Fruit fly (Drosophila melanogaster) whole organism, embryonic: ENCODE data around the gene Ccn.

Source experiments
- ATbp ChIP-seq: fragments of 200-800 bp; sonication (Bioruptor generic); optimal IDR thresholded peaks from 2 replicates; lab custom pipeline; 2017; ENCODE audit warnings: missing biosample characterization, mild to moderate bottlenecking, missing genetic modification characterization, missing genetic modification reagents
- Atf-2 ChIP-seq: fragments of 200-800 bp; sonication (Bioruptor generic); optimal IDR thresholded peaks from 2 replicates; lab custom pipeline; 2016; ENCODE audit warnings: missing biosample characterization, missing genetic modification characterization
- Atf6 ChIP-seq: fragments of 200-800 bp; sonication (Bioruptor generic); IDR thresholded peaks from 2 replicates; pipeline ENCODE4 v1.3.6; 2022; ENCODE audit warnings: missing biosample characterization, missing genetic modification characterization
- CG10321 ChIP-seq: fragments of 200-800 bp; sonication (Bioruptor generic); IDR thresholded peaks from 2 replicates; pipeline ENCODE4 v1.3.6; 2022; ENCODE audit warnings: missing biosample characterization, missing genetic modification characterization
- CG10979 ChIP-seq: fragments of 200-800 bp; sonication (Bioruptor generic); optimal IDR thresholded peaks from 2 replicates; lab custom pipeline; 2018; ENCODE audit warnings: missing biosample characterization, mild to moderate bottlenecking, missing genetic modification characterization, moderate library complexity
- CG11093 ChIP-seq: fragments of 200-800 bp; sonication (Bioruptor generic); IDR thresholded peaks from 3 replicates; pipeline ENCODE4 v1.3.6; 2022; ENCODE audit warnings: missing biosample characterization, missing genetic modification characterization
- CG12155 ChIP-seq: fragments of 200-800 bp; sonication (Bioruptor generic); optimal IDR thresholded peaks from 3 replicates; lab custom pipeline; 2016; ENCODE audit warnings: missing biosample characterization, missing genetic modification characterization
- CG12942 ChIP-seq: fragments of 200-800 bp; sonication (Bioruptor generic); optimal IDR thresholded peaks from 3 replicates; lab custom pipeline; 2016; ENCODE audit warnings: missing biosample characterization, missing genetic modification characterization
- CG13296 ChIP-seq: fragments of 200-800 bp; sonication (Bioruptor generic); optimal IDR thresholded peaks from 3 replicates; lab custom pipeline; 2018; ENCODE audit warnings: missing biosample characterization, mild to moderate bottlenecking, missing genetic modification characterization
- CG15514 ChIP-seq: fragments of 200-800 bp; sonication (Bioruptor generic); optimal IDR thresholded peaks from 3 replicates; lab custom pipeline; 2017; ENCODE audit warnings: missing biosample characterization, missing genetic modification characterization, mild to moderate bottlenecking, moderate library complexity, missing genetic modification reagents
- CG18011 ChIP-seq: fragments of 200-800 bp; sonication (Bioruptor generic); optimal IDR thresholded peaks from 2 replicates; lab custom pipeline; 2017; ENCODE audit warnings: missing biosample characterization, missing genetic modification characterization, mild to moderate bottlenecking, moderate library complexity, missing genotype
- CG2712 ChIP-seq: fragments of 200-800 bp; optimal IDR thresholded peaks from 3 replicates; lab custom pipeline; 2019; ENCODE audit warnings: missing biosample characterization, mild to moderate bottlenecking, missing genetic modification characterization, moderate library complexity
- CG4854 ChIP-seq: fragments of 200-800 bp; sonication (Bioruptor generic); optimal IDR thresholded peaks from 2 replicates; lab custom pipeline; 2016; ENCODE audit warnings: missing biosample characterization, missing genetic modification characterization, inconsistent platforms
- CG6254 ChIP-seq: fragments of 200-800 bp; sonication (Bioruptor generic); optimal IDR thresholded peaks from 3 replicates; lab custom pipeline; 2017; ENCODE audit warnings: mild to moderate bottlenecking, missing biosample characterization, missing genetic modification reagents, missing genetic modification characterization
- CG7357 ChIP-seq: fragments of 200-800 bp; sonication (Bioruptor generic); IDR thresholded peaks from 3 replicates; pipeline ENCODE4 v1.3.6; 2022; ENCODE audit warnings: missing biosample characterization, missing genetic modification characterization
- CTCF ChIP-seq: fragments of 200-800 bp; sonication (Bioruptor generic); optimal IDR thresholded peaks from 2 replicates; lab custom pipeline; 2017; ENCODE audit warnings: missing biosample characterization, mild to moderate bottlenecking, missing genetic modification characterization, moderate library complexity
- CrebB ChIP-seq: fragments of 200-800 bp; sonication (Bioruptor generic); optimal IDR thresholded peaks from 3 replicates; lab custom pipeline; 2018; ENCODE audit warnings: missing biosample characterization, mild to moderate bottlenecking, missing genetic modification characterization
- Deaf1 ChIP-seq: fragments of 200-800 bp; optimal IDR thresholded peaks from 3 replicates; lab custom pipeline; 2019; ENCODE audit warnings: missing biosample characterization, mild to moderate bottlenecking, missing genetic modification characterization, moderate library complexity
- H15 ChIP-seq: fragments of 200-800 bp; sonication (Bioruptor generic); IDR thresholded peaks from 3 replicates; pipeline ENCODE4 v1.3.6; 2022; ENCODE audit warnings: missing biosample characterization, missing genetic modification characterization
- HLHmδ ChIP-seq: fragments of 200-800 bp; sonication (Bioruptor generic); optimal IDR thresholded peaks from 2 replicates; lab custom pipeline; 2018; ENCODE audit warnings: missing biosample characterization, mild to moderate bottlenecking, missing genetic modification characterization, moderate library complexity
- Hr78 ChIP-seq, 2 experiments: fragments of 200-800 bp in 1 of 2; fragments of >200 bp in 1 of 2; sonication (Bioruptor generic) in 1 of 2; optimal IDR thresholded peaks; 2 replicates each; lab custom pipeline; 2017 to 2019; ENCODE audit warnings: missing biosample characterization in 2 of 2, missing genetic modification characterization in 2 of 2, mild to moderate bottlenecking in 1 of 2, moderate library complexity in 1 of 2
- MESR4 ChIP-seq: fragments of 200-800 bp; sonication (Bioruptor generic); optimal IDR thresholded peaks from 2 replicates; lab custom pipeline; 2018; ENCODE audit warnings: missing biosample characterization, mild to moderate bottlenecking, missing genetic modification characterization, moderate library complexity
- Mad ChIP-seq: fragments of 200-800 bp; sonication (Bioruptor generic); optimal IDR thresholded peaks from 2 replicates; lab custom pipeline; 2016; ENCODE audit warnings: missing biosample characterization, missing genetic modification characterization
- Myb ChIP-seq: fragments of 200-800 bp; sonication (Bioruptor generic); optimal IDR thresholded peaks from 2 replicates; lab custom pipeline; 2016; ENCODE audit warnings: missing biosample characterization, missing genetic modification characterization
- NC2α ChIP-seq: fragments of 200-800 bp; sonication (Bioruptor generic); optimal IDR thresholded peaks from 2 replicates; lab custom pipeline; 2016; ENCODE audit warnings: missing biosample characterization, missing genetic modification characterization
- NK7.1 ChIP-seq: fragments of 200-800 bp; sonication (Bioruptor generic); optimal IDR thresholded peaks from 3 replicates; lab custom pipeline; 2016; ENCODE audit warnings: missing biosample characterization, missing genetic modification characterization
- Sin3A ChIP-seq: fragments of >200 bp; optimal IDR thresholded peaks from 2 replicates; lab custom pipeline; 2018
- Ssrp ChIP-seq: fragments of 200-800 bp; sonication (Bioruptor generic); optimal IDR thresholded peaks from 2 replicates; lab custom pipeline; 2018; ENCODE audit warnings: missing biosample characterization, mild to moderate bottlenecking, missing genetic modification characterization, moderate library complexity
- Taf1 ChIP-seq: fragments of 200-800 bp; sonication (Bioruptor generic); IDR thresholded peaks from 2 replicates; pipeline ENCODE4 v1.3.6; 2022; ENCODE audit warnings: missing biosample characterization, missing genetic modification characterization
- Usf ChIP-seq: fragments of 200-800 bp; sonication (Bioruptor generic); optimal IDR thresholded peaks from 2 replicates; lab custom pipeline; 2017; ENCODE audit warnings: missing genotype, missing biosample characterization, missing genetic modification characterization
- Vsx1 ChIP-seq: fragments of 200-800 bp; sonication (Bioruptor generic); optimal IDR thresholded peaks from 2 replicates; lab custom pipeline; 2017; ENCODE audit warnings: missing biosample characterization, mild to moderate bottlenecking, missing genetic modification characterization, missing genetic modification reagents
- amos ChIP-seq: fragments of 200-800 bp; sonication (Bioruptor generic); IDR thresholded peaks from 2 replicates; pipeline ENCODE4 v1.3.6; 2022; ENCODE audit warnings: missing biosample characterization, missing genetic modification characterization; ENCODE audit not compliant: partially characterized antibody
- ap ChIP-seq: fragments of 200-800 bp; sonication (Bioruptor generic); IDR thresholded peaks from 2 replicates; pipeline ENCODE4 v1.3.6; 2022; ENCODE audit warnings: missing biosample characterization, missing genetic modification characterization
- ci ChIP-seq: fragments of 200-800 bp; sonication (Bioruptor generic); IDR thresholded peaks from 3 replicates; pipeline ENCODE4 v1.3.6; 2022; ENCODE audit warnings: missing biosample characterization, missing genetic modification characterization
- dpn ChIP-seq, 2 experiments: fragments of 200-800 bp; sonication (Bioruptor generic); optimal IDR thresholded peaks; 3 replicates each; lab custom pipeline; 2016; ENCODE audit warnings: missing biosample characterization in 2 of 2, missing genetic modification characterization in 2 of 2
- ems ChIP-seq: fragments of 200-800 bp; sonication (Bioruptor generic); optimal IDR thresholded peaks from 3 replicates; lab custom pipeline; 2016; ENCODE audit warnings: missing biosample characterization, missing genetic modification characterization
- esg ChIP-seq: fragments of 200-800 bp; sonication (Bioruptor generic); conservative IDR thresholded peaks from 2 replicates; pipeline ENCODE4 v1.3.6; 2022; ENCODE audit warnings: missing biosample characterization, missing genetic modification characterization
- gsb-n ChIP-seq: fragments of 200-800 bp; sonication (Bioruptor generic); optimal IDR thresholded peaks from 3 replicates; lab custom pipeline; 2018; ENCODE audit warnings: missing biosample characterization, mild to moderate bottlenecking, missing genetic modification characterization
- inv ChIP-seq: fragments of 200-800 bp; sonication (Bioruptor generic); IDR thresholded peaks from 2 replicates; pipeline ENCODE4 v1.3.6; 2022; ENCODE audit warnings: missing biosample characterization, missing genetic modification characterization; ENCODE audit not compliant: partially characterized antibody
- klu ChIP-seq: fragments of 200-800 bp; sonication (Bioruptor generic); IDR thresholded peaks from 2 replicates; pipeline ENCODE4 v1.3.6; 2022; ENCODE audit warnings: missing biosample characterization, missing genetic modification characterization
- nerfin-2 ChIP-seq: fragments of 200-800 bp; sonication (Bioruptor generic); IDR thresholded peaks from 2 replicates; pipeline ENCODE4 v1.3.6; 2022; ENCODE audit warnings: missing biosample characterization, missing genetic modification characterization; ENCODE audit not compliant: partially characterized antibody
- odd ChIP-seq: fragments of 200-800 bp; sonication (Bioruptor generic); optimal IDR thresholded peaks from 2 replicates; lab custom pipeline; 2017; ENCODE audit warnings: missing biosample characterization, mild to moderate bottlenecking, missing genetic modification characterization
- org-1 ChIP-seq: fragments of 200-800 bp; sonication (Bioruptor generic); optimal IDR thresholded peaks from 2 replicates; lab custom pipeline; 2017; ENCODE audit warnings: missing biosample characterization, missing genetic modification characterization
- prd ChIP-seq, 3 experiments: fragments of >200 bp in 2 of 3; fragments of 200-800 bp in 1 of 3; sonication (Bioruptor generic) in 1 of 3; optimal IDR thresholded peaks in 2 of 3; IDR thresholded peaks in 1 of 3; 2 replicates in 2 of 3; 3 replicates in 1 of 3; pipeline versions ENCODE4 v1.3.6 to Lab custom; 2017 to 2022; ENCODE audit warnings: missing biosample characterization in 1 of 3, missing genetic modification characterization in 1 of 3
- schlank ChIP-seq: fragments of 200-800 bp; sonication (Bioruptor generic); optimal IDR thresholded peaks from 2 replicates; lab custom pipeline; 2018; ENCODE audit warnings: missing biosample characterization, mild to moderate bottlenecking, missing genetic modification characterization
- sens ChIP-seq: fragments of 200-800 bp; sonication (Bioruptor generic); peaks from one replicate; lab custom pipeline; 2016; ENCODE audit warnings: missing biosample characterization, missing genetic modification characterization
- shn ChIP-seq: fragments of 200-800 bp; sonication (Bioruptor generic); optimal IDR thresholded peaks from 3 replicates; lab custom pipeline; 2016; ENCODE audit warnings: missing biosample characterization, missing genetic modification characterization
- stc ChIP-seq: fragments of 200-800 bp; sonication (Bioruptor generic); IDR thresholded peaks from 2 replicates; pipeline ENCODE4 v1.3.6; 2022; ENCODE audit warnings: missing biosample characterization, missing genetic modification characterization
- tgo ChIP-seq: fragments of 200-800 bp; sonication (Bioruptor generic); IDR thresholded peaks from 3 replicates; pipeline ENCODE4 v1.3.6; 2022; ENCODE audit warnings: missing biosample characterization, missing genetic modification characterization
- tio ChIP-seq: fragments of 200-800 bp; sonication (Bioruptor generic); optimal IDR thresholded peaks from 2 replicates; lab custom pipeline; 2017; ENCODE audit warnings: missing biosample characterization, missing genetic modification characterization, inconsistent platforms
- wek ChIP-seq: fragments of 200-800 bp; sonication (Bioruptor generic); optimal IDR thresholded peaks from 3 replicates; lab custom pipeline; 2018; ENCODE audit warnings: missing biosample characterization, mild to moderate bottlenecking, missing genetic modification characterization, moderate library complexity
- z ChIP-seq: fragments of 200-800 bp; sonication (Bioruptor generic); IDR thresholded peaks from 3 replicates; pipeline ENCODE4 v1.3.6; 2022; ENCODE audit warnings: missing biosample characterization, missing genetic modification characterization

The Ccn gene

DNA sequence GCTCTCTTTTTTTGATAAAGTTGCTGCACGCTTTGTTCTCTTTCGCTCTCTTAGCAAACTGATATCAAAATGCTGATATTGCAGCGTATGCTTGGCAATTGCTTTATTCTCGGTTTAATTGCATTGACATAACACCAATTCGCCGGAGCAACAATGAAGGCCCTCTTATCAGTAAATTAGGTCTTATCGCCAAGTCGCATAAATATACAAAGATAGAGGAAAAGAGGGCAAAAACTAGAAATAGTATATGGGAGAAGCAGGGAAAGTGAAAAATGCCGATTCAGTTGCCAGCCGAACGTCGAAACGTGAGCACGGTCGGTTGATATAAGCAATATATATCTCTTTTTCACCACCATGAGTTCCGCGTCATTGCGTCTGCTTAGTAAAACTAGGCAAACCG is 50.7 kb downstream of the Ccn start, which contains the start of gene CG7460 (continued):
- TF ChIP-seq CrebB (tag; lab: Kevin White, UChicago): peak; percentile 51
- TF ChIP-seq MESR4: no peak
- TF ChIP-seq amos: no peak
- TF ChIP-seq CG13296 (GFP tag; lab: Kevin White, UChicago): peak; percentile 57
- no peak for TF ChIP-seq CG2712 (tag; lab: Kevin White, UChicago)
- TF ChIP-seq wek (GFP tag; lab: Kevin White, UChicago): peak; percentile 68
- TF ChIP-seq Vsx1 (GFP tag; lab: Kevin White, UChicago): peak; percentile 68
- peak in 1 of 2 experiments; percentile 7 for TF ChIP-seq Hr78 (GFP tag; optimal IDR thresholded peaks at IDR 0.05; lab: Kevin White, UChicago)
- no peak for TF ChIP-seq CTCF (GFP tag; lab: Kevin White, UChicago)
- no peak for TF ChIP-seq CG10321 (GFP tag; lab: Robert Waterston, UW)
- no peak for TF ChIP-seq NC2α
- no peak for TF ChIP-seq dpn (GFP tag; optimal IDR thresholded peaks at IDR 0.05; lab: Kevin White, UChicago)
- no peak for TF ChIP-seq CG12942 (GFP tag; lab: Kevin White, UChicago)
- TF ChIP-seq Atf6: no peak
- TF ChIP-seq NK7.1 (GFP tag; lab: Kevin White, UChicago): no peak
- TF ChIP-seq ci (GFP tag; lab: Robert Waterston, UW): peak; percentile 56; the same call in 2 of the 3 replicates
- no peak for TF ChIP-seq HLHmδ
- TF ChIP-seq ap (GFP tag; lab: Robert Waterston, UW): no peak
- no peak for TF ChIP-seq CG10979
- no peak for TF ChIP-seq CG4854 (GFP tag; lab: Kevin White, UChicago)
- no peak for TF ChIP-seq klu (GFP tag; lab: Robert Waterston, UW)
- TF ChIP-seq CG11093 (GFP tag; lab: Robert Waterston, UW): no peak
- no peak for TF ChIP-seq schlank (tag; lab: Kevin White, UChicago)
- no peak for TF ChIP-seq esg (GFP tag; lab: Robert Waterston, UW)
- TF ChIP-seq H15 (GFP tag; lab: Robert Waterston, UW): no peak
- TF ChIP-seq Usf: no peak
- no peak for TF ChIP-seq CG18011 (GFP tag; lab: Kevin White, UChicago)
- TF ChIP-seq Deaf1 (tag; lab: Kevin White, UChicago): peak; percentile 61
- TF ChIP-seq Myb: no peak
- TF ChIP-seq Ssrp (tag; lab: Kevin White, UChicago): no peak
- no peak for TF ChIP-seq inv (GFP tag; lab: Robert Waterston, UW)
- TF ChIP-seq Mad: no peak
- no peak for TF ChIP-seq ems (GFP tag; lab: Kevin White, UChicago)
- TF ChIP-seq tgo (GFP tag; lab: Robert Waterston, UW): no peak
- peak; percentile 45 for TF ChIP-seq odd
- TF ChIP-seq sens (GFP tag; lab: Kevin White, UChicago): peak; percentile 50
- TF ChIP-seq prd (optimal IDR thresholded peaks at IDR 0.05; lab: Kevin White, UChicago): no peak
- no peak for TF ChIP-seq prd (GFP tag; IDR thresholded peaks at IDR 0.05; lab: Robert Waterston, UW)
- TF ChIP-seq Sin3A (lab: Kevin White, UChicago): no peak
- TF ChIP-seq org-1: no peak
- no peak for TF ChIP-seq gsb-n
- no peak for TF ChIP-seq shn (GFP tag; lab: Kevin White, UChicago)
- no peak for TF ChIP-seq tio
- no peak for TF ChIP-seq nerfin-2 (GFP tag; lab: Robert Waterston, UW)
- no peak for TF ChIP-seq CG12155 (GFP tag; lab: Kevin White, UChicago)
- TF ChIP-seq ATbp (GFP tag; lab: Kevin White, UChicago): peak; percentile 41
- TF ChIP-seq Taf1 (GFP tag; lab: Robert Waterston, UW): no peak
- TF ChIP-seq stc (GFP tag; lab: Robert Waterston, UW): no peak; the same call in 1 of the 2 replicates
- TF ChIP-seq CG7357 (GFP tag; lab: Robert Waterston, UW): no peak
- TF ChIP-seq CG6254 (GFP tag; lab: Kevin White, UChicago): no peak
- no peak for TF ChIP-seq CG15514 (GFP tag; lab: Kevin White, UChicago)
- no peak for TF ChIP-seq Atf-2 (GFP tag; lab: Kevin White, UChicago)
- 0 out of 3 replicates have a peak, but pooled peaks have one; percentile 13 for TF ChIP-seq z
